Worm (Caenorhabditis elegans) whole organism, early embryonic: ENCODE data around the gene C07B5.2.

Source experiments
- ama-1 ChIP-seq: fragments of 150-350 bp; optimal IDR thresholded peaks from 2 replicates; lab custom pipeline; 2014
- ceh-36 ChIP-seq: sonication (generic microtip); optimal IDR thresholded peaks from 2 replicates; lab custom pipeline; 2016; ENCODE audit warnings: missing genetic modification characterization, inconsistent platforms, missing compliant biosample characterization
- flt-1 ChIP-seq: fragments of 200-800 bp; sonication (Bioruptor generic); IDR thresholded peaks from 2 replicates; pipeline ENCODE4 v1.3.6; 2022; ENCODE audit warnings: missing genetic modification characterization, missing compliant biosample characterization
- hmbx-1 ChIP-seq: sonication (generic microtip); optimal IDR thresholded peaks from 2 replicates; lab custom pipeline; 2016; ENCODE audit warnings: mild to moderate bottlenecking, missing genetic modification characterization, missing compliant biosample characterization
- hnd-1 ChIP-seq: sonication (generic microtip); optimal IDR thresholded peaks from 2 replicates; lab custom pipeline; 2016; ENCODE audit warnings: missing genetic modification characterization, missing compliant biosample characterization
- tra-4 ChIP-seq: sonication (generic microtip); optimal IDR thresholded peaks from 2 replicates; lab custom pipeline; 2017; ENCODE audit warnings: missing genetic modification characterization, missing compliant biosample characterization

DNA sequence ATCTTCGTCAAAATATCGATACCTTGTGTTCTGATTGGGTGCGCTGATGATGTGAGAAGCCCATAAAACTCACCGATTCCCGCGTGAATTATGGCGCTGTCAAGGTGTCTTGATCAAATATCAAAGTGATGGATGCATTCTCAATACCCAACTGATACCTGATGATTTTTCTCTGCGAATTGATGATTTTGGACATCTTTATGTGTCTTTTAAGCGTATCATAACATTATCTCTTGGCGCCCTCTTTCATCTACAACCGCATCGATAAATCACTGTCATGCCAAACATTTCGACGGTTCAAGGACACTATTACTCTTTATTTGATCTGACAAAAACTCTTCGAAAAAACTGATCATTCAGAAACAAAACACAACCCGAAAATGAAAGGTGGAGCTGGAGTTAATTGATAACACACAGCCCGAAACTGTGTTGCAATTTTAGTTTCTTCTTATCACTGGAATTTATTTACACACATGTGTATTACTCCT lies 30.3 kb upstream of the C07B5.2 start:
- TF ChIP-seq ama-1 (lab: Kevin White, UChicago) (no peak), hnd-1 (tag; lab: Kevin White, UChicago) (no peak), tra-4 (tag; lab: Kevin White, UChicago) (no peak), hmbx-1 (no peak), ceh-36 (tag; lab: Kevin White, UChicago) (no peak), flt-1 (GFP tag; lab: Robert Waterston, UW) (no peak)
